Worm (Caenorhabditis elegans) whole organism, L4 larva: ENCODE measurements around the gene zig-13.

Experiments used
- F10B5.3 ChIP-seq: sonication (generic microtip); optimal IDR thresholded peaks from 2 replicates; lab custom pipeline; 2016; ENCODE audit warnings: mild to moderate bottlenecking, missing genetic modification characterization, missing compliant biosample characterization
- F49E8.2 ChIP-seq: sonication (generic microtip); optimal IDR thresholded peaks from 2 replicates; lab custom pipeline; 2016; ENCODE audit warnings: missing compliant biosample characterization, mild to moderate bottlenecking, missing genetic modification characterization, borderline replicate concordance
- T20F7.1 ChIP-seq: fragments of 200-800 bp; sonication (Bioruptor generic); optimal IDR thresholded peaks from 2 replicates; lab custom pipeline; 2018; ENCODE audit warnings: mild to moderate bottlenecking, missing genetic modification characterization, missing compliant biosample characterization
- Y105C5A.15 ChIP-seq: fragments of 200-800 bp; sonication (Bioruptor generic); IDR thresholded peaks from 2 replicates; pipeline ENCODE4 v1.3.6; 2022; ENCODE audit warnings: missing genetic modification characterization, missing compliant biosample characterization
- attf-4 ChIP-seq: sonication (generic microtip); optimal IDR thresholded peaks from 3 replicates; lab custom pipeline; 2017; ENCODE audit warnings: missing biosample characterization, missing genetic modification characterization
- ceh-20 ChIP-seq: fragments of 200-800 bp; sonication (Bioruptor generic); IDR thresholded peaks from 2 replicates; pipeline ENCODE4 v1.3.6; 2022; ENCODE audit warnings: missing genetic modification reagents, missing genetic modification characterization, missing compliant biosample characterization
- ceh-44 ChIP-seq: fragments of 200-800 bp; sonication (Bioruptor generic); IDR thresholded peaks from 2 replicates; pipeline ENCODE4 v1.3.6; 2022; ENCODE audit warnings: missing genetic modification reagents, missing genetic modification characterization, missing compliant biosample characterization
- ceh-62 ChIP-seq: sonication (generic microtip); optimal IDR thresholded peaks from 2 replicates; lab custom pipeline; 2017; ENCODE audit warnings: missing biosample characterization, missing genetic modification characterization
- ces-1 ChIP-seq: fragments of 150-350 bp; sonication (generic microtip); optimal IDR thresholded peaks from 4 replicates; lab custom pipeline; 2014; ENCODE audit warnings: missing biosample characterization, missing genetic modification reagents, missing genetic modification characterization
- cey-2 ChIP-seq: sonication (generic microtip); optimal IDR thresholded peaks from 3 replicates; lab custom pipeline; 2017; ENCODE audit warnings: missing genetic modification characterization, mild to moderate bottlenecking, missing compliant biosample characterization, antibody characterized with exemption, borderline replicate concordance; ENCODE audit not compliant: insufficient read depth
- daf-16 ChIP-seq, 3 experiments: sonication (generic microtip); optimal IDR thresholded peaks; 2 replicates each; lab custom pipeline; 2016 to 2017; ENCODE audit warnings: missing genetic modification characterization in 3 of 3, missing genetic modification reagents in 3 of 3, mild to moderate bottlenecking in 2 of 3, missing compliant biosample characterization in 2 of 3, missing biosample characterization in 1 of 3, moderate library complexity in 1 of 3
- dmd-6 ChIP-seq: fragments of 200-800 bp; sonication (Bioruptor generic); IDR thresholded peaks from 2 replicates; pipeline ENCODE4 v1.3.6; 2022; ENCODE audit warnings: missing genetic modification reagents, missing genetic modification characterization, missing compliant biosample characterization
- duxl-1 ChIP-seq: sonication (generic microtip); optimal IDR thresholded peaks from 2 replicates; lab custom pipeline; 2016; ENCODE audit warnings: mild to moderate bottlenecking, missing genetic modification characterization, moderate library complexity, missing compliant biosample characterization; ENCODE audit not compliant: poor library complexity
- dve-1 ChIP-seq: sonication (generic microtip); optimal IDR thresholded peaks from 2 replicates; lab custom pipeline; 2017; ENCODE audit warnings: antibody characterized with exemption, mild to moderate bottlenecking, missing genetic modification characterization, missing compliant biosample characterization; ENCODE audit not compliant: insufficient read depth
- egl-27 ChIP-seq: sonication (generic microtip); optimal IDR thresholded peaks from 3 replicates; lab custom pipeline; 2017; ENCODE audit warnings: missing biosample characterization, missing genetic modification reagents, missing genetic modification characterization
- egl-43 ChIP-seq: fragments of 200-800 bp; sonication (Bioruptor generic); IDR thresholded peaks from 2 replicates; pipeline ENCODE4 v1.3.6; 2022; ENCODE audit warnings: missing genetic modification reagents, missing genetic modification characterization, missing compliant biosample characterization
- hlh-11 ChIP-seq: fragments of 200-800 bp; sonication (Bioruptor generic); optimal IDR thresholded peaks from 2 replicates; lab custom pipeline; 2018; ENCODE audit warnings: mild to moderate bottlenecking, missing genetic modification characterization, missing compliant biosample characterization
- hlh-30 ChIP-seq: sonication (generic microtip); optimal IDR thresholded peaks from 2 replicates; lab custom pipeline; 2017; ENCODE audit warnings: antibody characterized with exemption, mild to moderate bottlenecking, missing genetic modification characterization, missing compliant biosample characterization; ENCODE audit not compliant: insufficient read depth
- hmg-1.1 ChIP-seq: fragments of 200-800 bp; sonication (Bioruptor generic); IDR thresholded peaks from 2 replicates; pipeline ENCODE4 v1.3.6; 2022; ENCODE audit warnings: missing genetic modification reagents, missing genetic modification characterization, missing compliant biosample characterization
- jun-1 ChIP-seq: fragments of 150-350 bp; optimal IDR thresholded peaks from 2 replicates; lab custom pipeline; 2014; ENCODE audit warnings: missing biosample characterization, missing genetic modification reagents, missing genetic modification characterization
- lin-29 ChIP-seq: fragments of 200-800 bp; sonication (Bioruptor generic); IDR thresholded peaks from 2 replicates; pipeline ENCODE4 v1.3.6; 2022; ENCODE audit warnings: missing genetic modification reagents, missing genetic modification characterization, missing compliant biosample characterization
- lin-38 ChIP-seq: fragments of 200-800 bp; sonication (Bioruptor generic); IDR thresholded peaks from 2 replicates; pipeline ENCODE4 v1.3.6; 2022; ENCODE audit warnings: missing genetic modification reagents, missing genetic modification characterization, missing compliant biosample characterization
- madf-9 ChIP-seq: fragments of 200-800 bp; sonication (Bioruptor generic); conservative IDR thresholded peaks from 2 replicates; pipeline ENCODE4 v1.3.6; 2022; ENCODE audit warnings: missing genetic modification reagents, missing genetic modification characterization, missing compliant biosample characterization
- mdt-29 ChIP-seq: fragments of 200-800 bp; sonication (Bioruptor generic); IDR thresholded peaks from 2 replicates; pipeline ENCODE4 v1.3.6; 2022; ENCODE audit warnings: missing genetic modification reagents, missing genetic modification characterization, missing compliant biosample characterization
- mes-2 ChIP-seq: sonication (generic microtip); optimal IDR thresholded peaks from 2 replicates; lab custom pipeline; 2016; ENCODE audit warnings: missing genotype, mild to moderate bottlenecking, missing genetic modification characterization, missing compliant biosample characterization; ENCODE audit not compliant: poor library complexity, severe bottlenecking
- nhr-237 ChIP-seq: sonication (generic microtip); optimal IDR thresholded peaks from 2 replicates; lab custom pipeline; 2017; ENCODE audit warnings: missing biosample characterization, missing genetic modification characterization
- nhr-28 ChIP-seq: fragments of 150-350 bp; optimal IDR thresholded peaks from 2 replicates; lab custom pipeline; 2014; ENCODE audit warnings: missing biosample characterization, missing genetic modification characterization
- pqm-1 ChIP-seq: sonication (generic microtip); optimal IDR thresholded peaks from 2 replicates; lab custom pipeline; 2017; ENCODE audit warnings: missing biosample characterization, missing genetic modification characterization
- sdz-12 ChIP-seq: fragments of 200-800 bp; sonication (Bioruptor generic); optimal IDR thresholded peaks from 2 replicates; lab custom pipeline; 2018; ENCODE audit warnings: mild to moderate bottlenecking, missing genetic modification characterization, missing compliant biosample characterization
- set-16 ChIP-seq: fragments of 200-800 bp; sonication (Bioruptor generic); IDR thresholded peaks from 2 replicates; pipeline ENCODE4 v1.3.6; 2022; ENCODE audit warnings: missing genetic modification reagents, missing genetic modification characterization, missing compliant biosample characterization
- unc-62 ChIP-seq, 3 experiments: fragments of 150-350 bp in 1 of 3; sonication (generic microtip); optimal IDR thresholded peaks in 2 of 3; peaks in 1 of 3; 1 replicate in 1 of 3; 2 replicates in 2 of 3; lab custom pipeline; 2014 to 2017; ENCODE audit warnings: missing biosample characterization in 3 of 3, missing genetic modification characterization in 3 of 3, missing genetic modification reagents in 3 of 3, missing genotype in 1 of 3
- vab-7 ChIP-seq: fragments of 200-800 bp; sonication (Bioruptor generic); IDR thresholded peaks from 2 replicates; pipeline ENCODE4 v1.3.6; 2022; ENCODE audit warnings: missing genetic modification reagents, missing genetic modification characterization, missing compliant biosample characterization
- zfp-3 ChIP-seq: fragments of 200-800 bp; sonication (Bioruptor generic); conservative IDR thresholded peaks from 2 replicates; pipeline ENCODE4 v1.3.6; 2022; ENCODE audit warnings: missing genetic modification reagents, missing genetic modification characterization, missing compliant biosample characterization
- zip-2 ChIP-seq: fragments of 150-350 bp; optimal IDR thresholded peaks from 2 replicates; lab custom pipeline; 2014; ENCODE audit warnings: missing biosample characterization, missing genetic modification characterization

Gene zig-13

ce11 chrIII:154168-154567, 2.4 kb downstream of the zig-13 start (continued):
- TF ChIP-seq F10B5.3 (no peak), zfp-3 (GFP tag; lab: Robert Waterston, UW) (no peak), jun-1 (tag; lab: Kevin White, UChicago) (peak; percentile 52), egl-27 (tag; lab: Kevin White, UChicago) (no peak), ces-1 (GFP tag; lab: Kevin White, UChicago) (no peak), nhr-237 (tag; lab: Kevin White, UChicago) (no peak), duxl-1 (tag; lab: Kevin White, UChicago) (no peak), F49E8.2 (tag; lab: Kevin White, UChicago) (no peak)

- TF ChIP-seq set-16 (peak; percentile 81), lin-29 (GFP tag; lab: Robert Waterston, UW) (no peak)
These were observed 5.5 kb downstream of the zig-13 start for ce11 chrIII:151084-151483.

- TF ChIP-seq zfp-3 (GFP tag; lab: Robert Waterston, UW) (no peak), lin-38 (GFP tag; lab: Robert Waterston, UW) (no peak), egl-43 (no peak), zip-2 (no peak), unc-62 (GFP tag; optimal IDR thresholded peaks at IDR 0.05 in 1 of 2; lab: Kevin White, UChicago) (peak in 1 of 2 experiments; percentile 60), unc-62 (tag; optimal IDR thresholded peaks at IDR 0.05; lab: Kevin White, UChicago) (no peak)
These were observed 7.4 kb downstream of the zig-13 start for ce11 chrIII:149132-149531.

ce11 chrIII:147570-148076, 8.9 kb downstream of the zig-13 start, which contains the start of gene sqst-5:
TSS of gene sqst-5 (minus strand) at chrIII:147620.
- TF ChIP-seq T20F7.1 (peak; percentile 33), pqm-1 (peak; percentile 63), madf-9 (GFP tag; lab: Robert Waterston, UW) (no peak), Y105C5A.15 (no peak), zip-2 (no peak), dmd-6 (peak; percentile 34; the same call in 1 of the 2 replicates), hlh-11 (tag; lab: Kevin White, UChicago) (peak; percentile 15), hlh-30 (tag; lab: Kevin White, UChicago) (no peak), nhr-28 (tag; lab: Kevin White, UChicago) (peak; percentile 66), ceh-44 (GFP tag; lab: Robert Waterston, UW) (no peak), dve-1 (tag; lab: Kevin White, UChicago) (peak; percentile 66), daf-16 (GFP tag; optimal IDR thresholded peaks at IDR 0.05; lab: Kevin White, UChicago) (no peak), daf-16 (tag; optimal IDR thresholded peaks at IDR 0.05; lab: Kevin White, UChicago) (peak; percentile 46)

- no peak for TF ChIP-seq attf-4
- TF ChIP-seq cey-2 (tag; lab: Kevin White, UChicago) = no peak
- TF ChIP-seq hmg-1.1 = no peak
- no peak for TF ChIP-seq ceh-62 (tag; lab: Kevin White, UChicago)
- no peak for TF ChIP-seq mdt-29 (GFP tag; lab: Robert Waterston, UW)
- TF ChIP-seq sdz-12 (GFP tag; lab: Kevin White, UChicago) = no peak
- TF ChIP-seq ceh-20 (GFP tag; lab: Robert Waterston, UW) = no peak
- no peak for TF ChIP-seq vab-7 (GFP tag; lab: Robert Waterston, UW)
- TF ChIP-seq hlh-11 (tag; lab: Kevin White, UChicago) = no peak
- TF ChIP-seq mes-2 (tag; lab: Kevin White, UChicago) = no peak
These were observed 10.2 kb downstream of the zig-13 start, which contains the start of gene fbxb-84 for ce11 chrIII:146369-146768. TSS of gene fbxb-84 (minus strand) at chrIII:146469.
